Worm (Caenorhabditis elegans): ENCODE results near the gene cpb-1.

ce11 chrIII:9315180-9315579, 6.9 kb upstream of the cpb-1 start:
- TF ChIP-seq ceh-82 (tag; optimal IDR thresholded peaks at IDR 0.05) = no peak
- TF ChIP-seq nhr-11 (tag; optimal IDR thresholded peaks at IDR 0.05) = no peak
- TF ChIP-seq F13H6.1 (tag; optimal IDR thresholded peaks at IDR 0.05) = no peak
